Worm (Caenorhabditis elegans) whole organism, young adult: ENCODE results near the gene rps-12.

ENCODE experiments used
- let-526 ChIP-seq: fragments of 200-800 bp; sonication (Bioruptor generic); IDR thresholded peaks from 2 replicates; pipeline ENCODE4 v1.3.6; 2022; ENCODE audit warnings: missing genetic modification reagents, missing genetic modification characterization, missing compliant biosample characterization
- lir-1 ChIP-seq: fragments of 200-800 bp; sonication (Bioruptor generic); conservative IDR thresholded peaks from 2 replicates; pipeline ENCODE4 v1.3.6; 2022; ENCODE audit warnings: missing genetic modification reagents, missing genetic modification characterization, missing compliant biosample characterization

- TF ChIP-seq lir-1 (no peak), let-526 (GFP tag; lab: Robert Waterston, UW) (no peak)
Observed at ce11 chrIII:5710045-5710444, 30.9 kb downstream of the rps-12 start, which contains the start of gene B0336.12.
